Worm (Caenorhabditis elegans) whole organism, L2 larva: ENCODE data around the gene Y53G8B.1.

Experiments used
- egl-27 ChIP-seq: sonication (generic microtip); optimal IDR thresholded peaks from 3 replicates; lab custom pipeline; 2017; ENCODE audit warnings: missing biosample characterization, missing genetic modification reagents, missing genetic modification characterization
- lin-13 ChIP-seq: fragments of 150-350 bp; optimal IDR thresholded peaks from 2 replicates; lab custom pipeline; 2014; ENCODE audit warnings: missing biosample characterization, missing genetic modification reagents, missing genetic modification characterization
- skn-1 ChIP-seq: sonication (generic microtip); optimal IDR thresholded peaks from 2 replicates; lab custom pipeline; 2017; ENCODE audit warnings: missing biosample characterization, missing genetic modification characterization
- ztf-4 ChIP-seq: fragments of 150-350 bp; optimal IDR thresholded peaks from 2 replicates; lab custom pipeline; 2014; ENCODE audit warnings: missing biosample characterization, missing genetic modification characterization

DNA sequence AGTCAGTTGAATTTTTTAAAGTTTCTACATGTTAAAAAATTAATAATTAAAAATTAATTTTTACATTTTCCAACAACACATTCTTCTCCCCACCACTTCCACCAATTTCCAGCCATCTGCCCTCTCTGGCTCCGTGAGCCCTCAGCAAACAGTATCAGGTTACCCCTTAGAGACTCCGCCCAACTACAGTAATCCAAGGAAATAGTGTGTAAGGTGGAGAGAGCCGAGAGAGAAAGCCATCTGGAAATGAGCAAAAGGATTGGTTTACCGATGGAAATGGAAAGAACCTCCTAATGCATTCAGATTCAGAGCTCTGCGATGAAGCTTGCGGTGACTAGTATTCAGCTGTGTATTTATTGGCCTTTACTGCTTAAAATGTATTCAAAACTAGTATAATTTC lies 11.2 kb downstream of the Y53G8B.1 start:
- TF ChIP-seq egl-27 (tag; lab: Kevin White, UChicago) (no peak), ztf-4 (no peak), skn-1 (tag; lab: Kevin White, UChicago) (no peak), lin-13 (GFP tag; lab: Kevin White, UChicago) (no peak)
